Worm (Caenorhabditis elegans) whole organism, midembryonic: ENCODE data around the gene F49H12.4.

Experiments
- klf-2 ChIP-seq: fragments of 200-800 bp; sonication (Bioruptor generic); conservative IDR thresholded peaks from 2 replicates; pipeline ENCODE4 v1.3.6; 2022; ENCODE audit warnings: missing genetic modification reagents, missing genetic modification characterization, missing compliant biosample characterization
- med-1 ChIP-seq: sonication (generic microtip); optimal IDR thresholded peaks from 2 replicates; lab custom pipeline; 2017; ENCODE audit warnings: missing genetic modification characterization, mild to moderate bottlenecking, missing compliant biosample characterization, antibody characterized with exemption, missing genetic modification reagents; ENCODE audit not compliant: insufficient read depth
- ref-1 ChIP-seq: fragments of 200-800 bp; sonication (Bioruptor generic); conservative IDR thresholded peaks from 2 replicates; pipeline ENCODE4 v1.3.6; 2022; ENCODE audit warnings: missing genetic modification reagents, missing genetic modification characterization, missing compliant biosample characterization
- ztf-23 ChIP-seq: fragments of 200-800 bp; sonication (Bioruptor generic); IDR thresholded peaks from 2 replicates; pipeline ENCODE4 v1.3.6; 2022; ENCODE audit warnings: missing genetic modification reagents, missing genetic modification characterization, missing compliant biosample characterization
- ztf-29 ChIP-seq: fragments of 200-800 bp; sonication (Bioruptor generic); IDR thresholded peaks from 2 replicates; pipeline ENCODE4 v1.3.6; 2022; ENCODE audit warnings: missing genetic modification reagents, missing genetic modification characterization, missing compliant biosample characterization

DNA sequence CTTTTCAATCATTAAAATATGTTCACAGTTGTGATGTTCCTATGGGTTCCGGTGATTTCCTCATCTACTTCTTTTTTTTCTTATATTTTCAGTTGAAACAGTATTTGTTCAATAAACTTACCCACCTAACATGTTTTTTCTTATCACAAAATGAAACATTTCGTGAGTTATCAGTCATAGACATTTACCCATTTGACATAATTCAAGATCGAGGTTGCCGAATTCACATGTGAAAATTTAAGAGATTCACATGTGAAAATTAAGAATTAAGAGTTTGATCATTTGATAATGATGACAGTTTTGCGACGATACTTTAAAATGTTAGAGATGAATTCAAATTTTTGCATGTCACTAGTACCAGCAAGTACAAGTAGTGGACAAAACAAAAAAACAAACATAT is 27.8 kb downstream of the F49H12.4 start:
- TF ChIP-seq med-1 (GFP tag; lab: Kevin White, UChicago) (no peak), klf-2 (no peak), ref-1 (GFP tag; lab: Robert Waterston, UW) (no peak), ztf-23 (GFP tag; lab: Robert Waterston, UW) (no peak), ztf-29 (GFP tag; lab: Robert Waterston, UW) (no peak)
